Fruit fly (Drosophila melanogaster) whole organism, adult: ENCODE results near the gene Ns4.

Experiments used
- CG1620 ChIP-seq: fragments of 200-800 bp; sonication (Bioruptor generic); optimal IDR thresholded peaks from 2 replicates; lab custom pipeline; 2016; ENCODE audit warnings: missing biosample characterization, missing genetic modification characterization
- Hr96 ChIP-seq: fragments of 200-800 bp; sonication (Bioruptor generic); optimal IDR thresholded peaks from 2 replicates; lab custom pipeline; 2016; ENCODE audit warnings: missing biosample characterization, missing genetic modification characterization
- kay ChIP-seq: fragments of 200-800 bp; sonication (Bioruptor generic); peaks from one replicate; lab custom pipeline; 2016; ENCODE audit warnings: missing biosample characterization, missing genetic modification characterization, borderline replicate concordance

DNA sequence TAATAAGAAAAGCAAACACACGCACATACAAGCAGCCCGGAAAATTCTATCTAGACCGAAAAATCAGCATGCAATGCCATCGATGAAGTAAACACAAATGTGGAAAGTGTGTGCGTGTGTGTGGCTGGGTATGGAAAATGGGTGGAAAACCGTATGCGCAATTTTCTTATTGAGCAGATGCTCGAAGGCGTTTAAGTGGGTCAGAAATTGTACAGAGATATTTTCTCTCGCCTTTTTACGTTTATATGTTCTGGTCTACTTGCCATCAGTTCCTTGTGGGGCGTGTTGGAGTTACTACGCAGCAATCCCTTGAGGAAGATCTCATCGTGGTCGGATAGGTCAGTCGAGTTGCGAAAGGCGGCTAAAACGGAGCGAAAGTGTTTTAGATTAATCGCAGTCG lies 43.5 kb downstream of the Ns4 start:
- no peak for TF ChIP-seq kay
- no peak for TF ChIP-seq Hr96
- TF ChIP-seq CG1620 (GFP tag; lab: Kevin White, UChicago): no peak
